Worm (Caenorhabditis elegans) whole organism, late embryonic: ENCODE measurements around the gene twk-42.

Source experiments
- F13H6.1 ChIP-seq: sonication (generic microtip); optimal IDR thresholded peaks from 2 replicates; lab custom pipeline; 2016; ENCODE audit warnings: missing genetic modification characterization, missing compliant biosample characterization
- K02D7.2 ChIP-seq: sonication (generic microtip); optimal IDR thresholded peaks from 2 replicates; lab custom pipeline; 2017; ENCODE audit warnings: mild to moderate bottlenecking, missing genetic modification characterization, missing compliant biosample characterization
- ama-1 ChIP-seq: fragments of 150-350 bp; optimal IDR thresholded peaks from 2 replicates; lab custom pipeline; 2014
- ets-4 ChIP-seq: sonication (generic microtip); optimal IDR thresholded peaks from 2 replicates; lab custom pipeline; 2016; ENCODE audit warnings: missing genetic modification characterization, missing compliant biosample characterization
- mec-3 ChIP-seq: sonication (generic microtip); optimal IDR thresholded peaks from 2 replicates; lab custom pipeline; 2016; ENCODE audit warnings: borderline replicate concordance, missing genetic modification characterization, missing compliant biosample characterization
- nhr-11 ChIP-seq: fragments of 150-350 bp; optimal IDR thresholded peaks from 2 replicates; lab custom pipeline; 2014; ENCODE audit warnings: missing biosample characterization, missing genetic modification characterization
- rnt-1 ChIP-seq: sonication (generic microtip); optimal IDR thresholded peaks from 2 replicates; lab custom pipeline; 2016; ENCODE audit warnings: missing genetic modification characterization, missing compliant biosample characterization
- tbx-2 ChIP-seq: sonication (generic microtip); optimal IDR thresholded peaks from 2 replicates; lab custom pipeline; 2016; ENCODE audit warnings: missing genetic modification characterization, missing compliant biosample characterization
- unc-55 ChIP-seq: sonication (generic microtip); optimal IDR thresholded peaks from 2 replicates; lab custom pipeline; 2017; ENCODE audit warnings: missing biosample characterization, missing genetic modification reagents, missing genetic modification characterization

- TF ChIP-seq rnt-1 (tag; lab: Kevin White, UChicago): no peak
- TF ChIP-seq mec-3 (tag; lab: Kevin White, UChicago): no peak
- TF ChIP-seq F13H6.1 (tag; lab: Kevin White, UChicago): no peak
- no peak for TF ChIP-seq unc-55 (GFP tag; lab: Kevin White, UChicago)
- no peak for TF ChIP-seq nhr-11 (tag; lab: Kevin White, UChicago)
- TF ChIP-seq ama-1: no peak
- TF ChIP-seq K02D7.2: no peak
- TF ChIP-seq ets-4 (tag; lab: Kevin White, UChicago): no peak
- no peak for TF ChIP-seq tbx-2
Measured at ce11 chrV:17749181-17749580, 16.8 kb upstream of the twk-42 start, which contains the start of gene R12G8.1.
